Fruit fly (Drosophila melanogaster) whole organism, embryonic: ENCODE results near the gene CG10365.

Experiments
- B-H2 ChIP-seq: fragments of 200-800 bp; sonication (Bioruptor generic); optimal IDR thresholded peaks from 2 replicates; lab custom pipeline; 2018; ENCODE audit warnings: missing biosample characterization, mild to moderate bottlenecking, missing genetic modification characterization
- CG10274 ChIP-seq: fragments of 200-800 bp; sonication (Bioruptor generic); optimal IDR thresholded peaks from 3 replicates; lab custom pipeline; 2017; ENCODE audit warnings: missing biosample characterization, mild to moderate bottlenecking, missing genetic modification characterization
- CG10366 ChIP-seq: fragments of 200-800 bp; sonication (Bioruptor generic); IDR thresholded peaks from 2 replicates; pipeline ENCODE4 v1.3.6; 2022; ENCODE audit warnings: missing biosample characterization, missing genetic modification characterization
- CG13424 ChIP-seq: fragments of 200-800 bp; sonication (Bioruptor generic); optimal IDR thresholded peaks from 2 replicates; lab custom pipeline; 2019; ENCODE audit warnings: missing biosample characterization, mild to moderate bottlenecking, missing genetic modification characterization, moderate library complexity
- CG13894 ChIP-seq: fragments of 200-800 bp; sonication (Bioruptor generic); optimal IDR thresholded peaks from 3 replicates; lab custom pipeline; 2018; ENCODE audit warnings: missing biosample characterization, mild to moderate bottlenecking, missing genetic modification characterization, moderate library complexity
- CG14441 ChIP-seq: fragments of 200-800 bp; sonication (Bioruptor generic); IDR thresholded peaks from 2 replicates; pipeline ENCODE4 v1.3.6; 2022; ENCODE audit warnings: missing biosample characterization, missing genetic modification characterization
- CG15269 ChIP-seq: fragments of 200-800 bp; sonication (Bioruptor generic); optimal IDR thresholded peaks from 2 replicates; lab custom pipeline; 2018; ENCODE audit warnings: missing biosample characterization, mild to moderate bottlenecking, missing genetic modification characterization, moderate library complexity
- CG15479 ChIP-seq: fragments of 200-800 bp; sonication (Bioruptor generic); optimal IDR thresholded peaks from 3 replicates; lab custom pipeline; 2019; ENCODE audit warnings: missing biosample characterization, mild to moderate bottlenecking, missing genetic modification characterization, moderate library complexity
- CG1603 ChIP-seq: fragments of 200-800 bp; sonication (Bioruptor generic); optimal IDR thresholded peaks from 2 replicates; lab custom pipeline; 2019; ENCODE audit warnings: missing biosample characterization, mild to moderate bottlenecking, missing genetic modification characterization, moderate library complexity
- CG17359 ChIP-seq: fragments of 200-800 bp; sonication (Bioruptor generic); optimal IDR thresholded peaks from 3 replicates; lab custom pipeline; 2018; ENCODE audit warnings: missing biosample characterization, mild to moderate bottlenecking, missing genetic modification characterization, moderate library complexity
- CG17612 ChIP-seq: fragments of 200-800 bp; sonication (Bioruptor generic); IDR thresholded peaks from 2 replicates; pipeline ENCODE4 v1.3.6; 2022; ENCODE audit warnings: missing biosample characterization, missing genetic modification characterization
- CG3281 ChIP-seq: fragments of 200-800 bp; sonication (Bioruptor generic); optimal IDR thresholded peaks from 3 replicates; lab custom pipeline; 2017; ENCODE audit warnings: missing biosample characterization, mild to moderate bottlenecking, missing genetic modification characterization
- CG8281 ChIP-seq: fragments of 200-800 bp; sonication (Bioruptor generic); optimal IDR thresholded peaks from 2 replicates; lab custom pipeline; 2018; ENCODE audit warnings: missing biosample characterization, mild to moderate bottlenecking, missing genetic modification characterization, moderate library complexity
- CG9817 ChIP-seq: fragments of 200-800 bp; sonication (Bioruptor generic); optimal IDR thresholded peaks from 2 replicates; lab custom pipeline; 2018; ENCODE audit warnings: missing biosample characterization, mild to moderate bottlenecking, missing genetic modification characterization, moderate library complexity
- CHES-1-like ChIP-seq: fragments of 200-800 bp; sonication (Bioruptor generic); optimal IDR thresholded peaks from 2 replicates; lab custom pipeline; 2016; ENCODE audit warnings: missing biosample characterization, missing genetic modification characterization
- Camta ChIP-seq: fragments of 200-800 bp; sonication (Bioruptor generic); optimal IDR thresholded peaks from 2 replicates; lab custom pipeline; 2016; ENCODE audit warnings: missing biosample characterization, missing genetic modification characterization
- Chrac-16 ChIP-seq: fragments of 200-800 bp; sonication (Bioruptor generic); optimal IDR thresholded peaks from 3 replicates; lab custom pipeline; 2016; ENCODE audit warnings: missing biosample characterization, missing genetic modification characterization
- Dip2 ChIP-seq: fragments of 200-800 bp; sonication (Bioruptor generic); IDR thresholded peaks from 2 replicates; pipeline ENCODE4 v1.3.6; 2022; ENCODE audit warnings: missing biosample characterization, missing genetic modification characterization
- E2f2 ChIP-seq: fragments of 200-800 bp; sonication (Bioruptor generic); IDR thresholded peaks from 2 replicates; pipeline ENCODE4 v1.3.6; 2022; ENCODE audit warnings: missing biosample characterization, missing genetic modification characterization
- Eip74EF ChIP-seq, 2 experiments: fragments of 200-800 bp in 1 of 2; fragments of >200 bp in 1 of 2; sonication (Bioruptor generic) in 1 of 2; optimal IDR thresholded peaks; 2 replicates each; lab custom pipeline; 2017 to 2019; ENCODE audit warnings: missing biosample characterization in 2 of 2, missing genetic modification characterization in 2 of 2, mild to moderate bottlenecking in 1 of 2, moderate library complexity in 1 of 2
- Hmr ChIP-seq: fragments of 200-800 bp; sonication (Bioruptor generic); optimal IDR thresholded peaks from 3 replicates; lab custom pipeline; 2017; ENCODE audit warnings: mild to moderate bottlenecking, missing biosample characterization, missing genetic modification reagents, missing genetic modification characterization
- MESR4 ChIP-seq: fragments of 200-800 bp; sonication (Bioruptor generic); optimal IDR thresholded peaks from 2 replicates; lab custom pipeline; 2018; ENCODE audit warnings: missing biosample characterization, mild to moderate bottlenecking, missing genetic modification characterization, moderate library complexity
- Meics ChIP-seq: fragments of 200-800 bp; sonication (Bioruptor generic); optimal IDR thresholded peaks from 2 replicates; lab custom pipeline; 2017; ENCODE audit warnings: missing biosample characterization, mild to moderate bottlenecking, missing genetic modification characterization
- PHDP ChIP-seq: fragments of 200-800 bp; sonication (Bioruptor generic); optimal IDR thresholded peaks from 3 replicates; lab custom pipeline; 2018; ENCODE audit warnings: missing biosample characterization, mild to moderate bottlenecking, missing genetic modification characterization, moderate library complexity
- Scr ChIP-seq: fragments of 200-800 bp; sonication (Bioruptor generic); IDR thresholded peaks from 2 replicates; pipeline ENCODE4 v1.3.6; 2022; ENCODE audit warnings: missing biosample characterization, missing genetic modification characterization; ENCODE audit not compliant: partially characterized antibody
- Sin3A ChIP-seq: fragments of >200 bp; optimal IDR thresholded peaks from 2 replicates; lab custom pipeline; 2018
- Sox102F ChIP-seq: fragments of 200-800 bp; sonication (Bioruptor generic); optimal IDR thresholded peaks from 2 replicates; lab custom pipeline; 2018; ENCODE audit warnings: missing biosample characterization, mild to moderate bottlenecking, missing genetic modification characterization, moderate library complexity
- Usf ChIP-seq: fragments of 200-800 bp; sonication (Bioruptor generic); optimal IDR thresholded peaks from 2 replicates; lab custom pipeline; 2017; ENCODE audit warnings: missing genotype, missing biosample characterization, missing genetic modification characterization
- amos ChIP-seq: fragments of 200-800 bp; sonication (Bioruptor generic); IDR thresholded peaks from 2 replicates; pipeline ENCODE4 v1.3.6; 2022; ENCODE audit warnings: missing biosample characterization, missing genetic modification characterization; ENCODE audit not compliant: partially characterized antibody
- aop ChIP-seq: fragments of 200-800 bp; sonication (Bioruptor generic); IDR thresholded peaks from 2 replicates; pipeline ENCODE4 v1.3.6; 2022; ENCODE audit warnings: missing biosample characterization, missing genetic modification characterization
- ap ChIP-seq: fragments of 200-800 bp; sonication (Bioruptor generic); IDR thresholded peaks from 2 replicates; pipeline ENCODE4 v1.3.6; 2022; ENCODE audit warnings: missing biosample characterization, missing genetic modification characterization
- bigmax ChIP-seq: fragments of 200-800 bp; sonication (Bioruptor generic); optimal IDR thresholded peaks from 2 replicates; lab custom pipeline; 2018; ENCODE audit warnings: missing biosample characterization, mild to moderate bottlenecking, missing genetic modification characterization
- chn ChIP-seq: fragments of 200-800 bp; sonication (Bioruptor generic); optimal IDR thresholded peaks from 2 replicates; lab custom pipeline; 2016; ENCODE audit warnings: missing biosample characterization, missing genetic modification characterization
- corto ChIP-seq: fragments of 200-800 bp; sonication (Bioruptor generic); optimal IDR thresholded peaks from 2 replicates; lab custom pipeline; 2016; ENCODE audit warnings: missing biosample characterization, mild to moderate bottlenecking, missing genetic modification characterization, moderate library complexity
- eve ChIP-seq, 2 experiments: fragments of >200 bp; optimal IDR thresholded peaks; 2 replicates each; lab custom pipeline; 2017; ENCODE audit warnings: missing biosample characterization in 2 of 2, missing genetic modification characterization in 2 of 2
- fd64A ChIP-seq: fragments of 200-800 bp; sonication (Bioruptor generic); optimal IDR thresholded peaks from 3 replicates; lab custom pipeline; 2018; ENCODE audit warnings: missing biosample characterization, mild to moderate bottlenecking, missing genetic modification characterization
- fd96Cb ChIP-seq: fragments of 200-800 bp; sonication (Bioruptor generic); optimal IDR thresholded peaks from 2 replicates; lab custom pipeline; 2018; ENCODE audit warnings: missing biosample characterization, mild to moderate bottlenecking, missing genetic modification characterization, moderate library complexity
- gfzf ChIP-seq: fragments of 200-800 bp; sonication (Bioruptor generic); optimal IDR thresholded peaks from 2 replicates; lab custom pipeline; 2016; ENCODE audit warnings: missing biosample characterization, mild to moderate bottlenecking, missing genetic modification characterization, moderate library complexity
- gsb ChIP-seq: fragments of 200-800 bp; sonication (Bioruptor generic); IDR thresholded peaks from 2 replicates; pipeline ENCODE4 v1.3.6; 2022; ENCODE audit warnings: missing biosample characterization, missing genetic modification characterization
- gsb-n ChIP-seq: fragments of 200-800 bp; sonication (Bioruptor generic); optimal IDR thresholded peaks from 3 replicates; lab custom pipeline; 2018; ENCODE audit warnings: missing biosample characterization, mild to moderate bottlenecking, missing genetic modification characterization
- jigr1 ChIP-seq: fragments of 200-800 bp; sonication (Bioruptor generic); IDR thresholded peaks from 3 replicates; pipeline ENCODE4 v1.3.6; 2022; ENCODE audit warnings: missing biosample characterization, missing genetic modification characterization
- knrl ChIP-seq: fragments of 200-800 bp; sonication (Bioruptor generic); IDR thresholded peaks from 3 replicates; pipeline ENCODE4 v1.3.6; 2022; ENCODE audit warnings: missing biosample characterization, missing genetic modification characterization; ENCODE audit not compliant: partially characterized antibody
- lola ChIP-seq, 3 experiments: fragments of >200 bp in 2 of 3; fragments of 200-800 bp in 1 of 3; sonication (Bioruptor generic) in 1 of 3; optimal IDR thresholded peaks; 2 replicates each; lab custom pipeline; 2017 to 2019; ENCODE audit warnings: missing biosample characterization in 3 of 3, missing genetic modification characterization in 3 of 3, mild to moderate bottlenecking in 1 of 3, moderate library complexity in 1 of 3
- org-1 ChIP-seq: fragments of 200-800 bp; sonication (Bioruptor generic); optimal IDR thresholded peaks from 2 replicates; lab custom pipeline; 2017; ENCODE audit warnings: missing biosample characterization, missing genetic modification characterization
- pb ChIP-seq: fragments of 200-800 bp; sonication (Bioruptor generic); optimal IDR thresholded peaks from 3 replicates; lab custom pipeline; 2016; ENCODE audit warnings: missing biosample characterization, missing genetic modification characterization
- pho ChIP-seq: fragments of 200-800 bp; sonication (Bioruptor generic); optimal IDR thresholded peaks from 2 replicates; lab custom pipeline; 2016; ENCODE audit warnings: missing biosample characterization, missing genetic modification characterization
- pros ChIP-seq: fragments of 200-800 bp; sonication (Bioruptor generic); optimal IDR thresholded peaks from 3 replicates; lab custom pipeline; 2019; ENCODE audit warnings: missing biosample characterization, mild to moderate bottlenecking, missing genetic modification characterization, moderate library complexity
- pzg ChIP-seq: fragments of 200-800 bp; sonication (Bioruptor generic); optimal IDR thresholded peaks from 3 replicates; lab custom pipeline; 2018; ENCODE audit warnings: missing biosample characterization, mild to moderate bottlenecking, missing genetic modification characterization, moderate library complexity
- sqz ChIP-seq: fragments of 200-800 bp; sonication (Bioruptor generic); optimal IDR thresholded peaks from 3 replicates; lab custom pipeline; 2018; ENCODE audit warnings: missing biosample characterization, mild to moderate bottlenecking, missing genetic modification characterization
- tll ChIP-seq, 2 experiments: fragments of 200-800 bp in 1 of 2; fragments of >200 bp in 1 of 2; sonication (Bioruptor generic) in 1 of 2; optimal IDR thresholded peaks; 2 replicates each; lab custom pipeline; 2017 to 2019; ENCODE audit warnings: missing biosample characterization in 2 of 2, missing genetic modification characterization in 2 of 2, mild to moderate bottlenecking in 1 of 2, moderate library complexity in 1 of 2

CG10365 gene

DNA sequence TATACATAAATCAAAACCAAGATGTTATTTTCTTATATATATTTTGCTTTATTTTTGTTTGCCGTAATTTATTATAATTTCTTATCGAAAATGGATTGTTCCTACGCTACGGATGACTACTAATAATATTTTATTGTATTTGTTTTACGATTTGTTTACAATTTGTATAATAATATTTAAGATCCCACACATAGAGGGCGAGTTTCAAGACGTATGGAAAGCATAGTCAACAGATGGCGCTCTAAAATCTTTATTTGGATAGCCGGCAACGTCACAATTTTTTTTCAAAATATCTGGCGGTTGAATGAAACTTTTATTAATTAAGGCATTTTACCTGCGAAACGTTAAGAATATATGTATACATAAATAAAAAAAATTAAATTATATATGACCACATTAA, 1.2 kb upstream of the CG10365 start (continued):
- TF ChIP-seq E2f2 (GFP tag; lab: Robert Waterston, UW), result peak; percentile 90
- TF ChIP-seq CG15479 (GFP tag; lab: Kevin White, UChicago), result no peak
- peak; percentile 48; the same call in 1 of the 3 replicates for TF ChIP-seq jigr1
- peak; percentile 47 for TF ChIP-seq Sox102F (GFP tag; lab: Kevin White, UChicago)
- TF ChIP-seq pho (GFP tag; lab: Kevin White, UChicago), result no peak
- TF ChIP-seq CG14441 (GFP tag; lab: Robert Waterston, UW), result 0 out of 2 replicates have a peak, but pooled peaks have one; percentile 6
- peak; percentile 33 for TF ChIP-seq CG13424 (tag; lab: Kevin White, UChicago)
- peak; percentile 47 for TF ChIP-seq CG1603 (tag; lab: Kevin White, UChicago)
- TF ChIP-seq CG8281 (tag; lab: Kevin White, UChicago), result no peak
- peak; percentile 2 for TF ChIP-seq CG3281 (GFP tag; lab: Kevin White, UChicago)
- peak; percentile 80 for TF ChIP-seq pros
- no peak for TF ChIP-seq org-1 (GFP tag; lab: Kevin White, UChicago)
- TF ChIP-seq aop (GFP tag; lab: Robert Waterston, UW), result no peak
- peak; percentile 83 for TF ChIP-seq CG13894
- TF ChIP-seq Usf (GFP tag; lab: Kevin White, UChicago), result no peak
- peak; percentile 98 for TF ChIP-seq Dip2
- no peak; the same call in 2 of the 3 replicates for TF ChIP-seq knrl (GFP tag; lab: Robert Waterston, UW)
- TF ChIP-seq sqz (GFP tag; lab: Kevin White, UChicago), result no peak
- no peak for TF ChIP-seq Sin3A (lab: Kevin White, UChicago)
- TF ChIP-seq corto (GFP tag; lab: Kevin White, UChicago), result no peak
- TF ChIP-seq pzg (GFP tag; lab: Kevin White, UChicago), result peak; percentile 20
- TF ChIP-seq tll (GFP tag; optimal IDR thresholded peaks at IDR 0.05; lab: Kevin White, UChicago), result no peak
- no peak for TF ChIP-seq ap (GFP tag; lab: Robert Waterston, UW)
- TF ChIP-seq gsb (GFP tag; lab: Robert Waterston, UW), result no peak
- TF ChIP-seq fd64A (GFP tag; lab: Kevin White, UChicago), result no peak
- TF ChIP-seq Eip74EF (GFP tag; optimal IDR thresholded peaks at IDR 0.05; lab: Kevin White, UChicago), result no peak
- TF ChIP-seq PHDP, result peak; percentile 64
- peak; percentile 76 for TF ChIP-seq Hmr (GFP tag; lab: Kevin White, UChicago)
- TF ChIP-seq Meics (GFP tag; lab: Kevin White, UChicago), result peak; percentile 35
- peak; percentile 14 for TF ChIP-seq CG17359 (tag; lab: Kevin White, UChicago)
- TF ChIP-seq eve (GFP tag; optimal IDR thresholded peaks at IDR 0.05; lab: Kevin White, UChicago), result peak in 1 of 2 experiments; percentile 31
- no peak for TF ChIP-seq CG10366 (GFP tag; lab: Robert Waterston, UW)
- no peak for TF ChIP-seq pb
- TF ChIP-seq Camta (GFP tag; lab: Kevin White, UChicago), result no peak
- no peak for TF ChIP-seq CG10274 (GFP tag; lab: Kevin White, UChicago)
- TF ChIP-seq lola (GFP tag; optimal IDR thresholded peaks at IDR 0.05; lab: Kevin White, UChicago), result no peak
- no peak for TF ChIP-seq chn (GFP tag; lab: Kevin White, UChicago)
- peak; percentile 43 for TF ChIP-seq CG15269 (tag; lab: Kevin White, UChicago)
- peak; percentile 7 for TF ChIP-seq gsb-n (tag; lab: Kevin White, UChicago)
- no peak for TF ChIP-seq MESR4 (GFP tag; lab: Kevin White, UChicago)
- TF ChIP-seq Scr (GFP tag; lab: Robert Waterston, UW), result no peak
- TF ChIP-seq gfzf, result no peak
- no peak for TF ChIP-seq CHES-1-like
- no peak for TF ChIP-seq bigmax (GFP tag; lab: Kevin White, UChicago)
- TF ChIP-seq CG17612, result no peak
- no peak for TF ChIP-seq Chrac-16 (GFP tag; lab: Kevin White, UChicago)
- no peak for TF ChIP-seq amos (GFP tag; lab: Robert Waterston, UW)
- peak; percentile 72 for TF ChIP-seq B-H2 (GFP tag; lab: Kevin White, UChicago)
- peak; percentile 56 for TF ChIP-seq CG9817 (tag; lab: Kevin White, UChicago)
- TF ChIP-seq fd96Cb (tag; lab: Kevin White, UChicago), result no peak
